Worm (Caenorhabditis elegans): Measurements from ENCODE around the gene irld-14.
A peak's percentile ranks its signal among the peaks of the same experiment; 100 is the strongest.

ce11 chrV:14999485-15000023, 3.2 kb downstream of the irld-14 start, which contains the start of gene T01C3.11:
- TF ChIP-seq nhr-10 (tag; optimal IDR thresholded peaks at IDR 0.05): no peak
- no peak for TF ChIP-seq skn-1 (tag; optimal IDR thresholded peaks at IDR 0.05)
- no peak for TF ChIP-seq egl-27 (tag; optimal IDR thresholded peaks at IDR 0.05)
- no peak for TF ChIP-seq ama-1 (optimal IDR thresholded peaks at IDR 0.05)
- peak; percentile 63; the same call in 1 of the 2 replicates for TF ChIP-seq Y48G9A.11 (GFP tag; IDR thresholded peaks at IDR 0.05)
- no peak for TF ChIP-seq T26A8.4 (GFP tag; IDR thresholded peaks at IDR 0.05)
- no peak for TF ChIP-seq lin-39 (tag; optimal IDR thresholded peaks at IDR 0.05)
- no peak for TF ChIP-seq fos-1 (tag; optimal IDR thresholded peaks at IDR 0.05)
- TF ChIP-seq lin-13 (GFP tag; optimal IDR thresholded peaks at IDR 0.05): no peak

Measured in whole organism, L4 larva.